Worm (Caenorhabditis elegans): ENCODE data around the gene T26C11.9.

The T26C11.9 gene

DNA sequence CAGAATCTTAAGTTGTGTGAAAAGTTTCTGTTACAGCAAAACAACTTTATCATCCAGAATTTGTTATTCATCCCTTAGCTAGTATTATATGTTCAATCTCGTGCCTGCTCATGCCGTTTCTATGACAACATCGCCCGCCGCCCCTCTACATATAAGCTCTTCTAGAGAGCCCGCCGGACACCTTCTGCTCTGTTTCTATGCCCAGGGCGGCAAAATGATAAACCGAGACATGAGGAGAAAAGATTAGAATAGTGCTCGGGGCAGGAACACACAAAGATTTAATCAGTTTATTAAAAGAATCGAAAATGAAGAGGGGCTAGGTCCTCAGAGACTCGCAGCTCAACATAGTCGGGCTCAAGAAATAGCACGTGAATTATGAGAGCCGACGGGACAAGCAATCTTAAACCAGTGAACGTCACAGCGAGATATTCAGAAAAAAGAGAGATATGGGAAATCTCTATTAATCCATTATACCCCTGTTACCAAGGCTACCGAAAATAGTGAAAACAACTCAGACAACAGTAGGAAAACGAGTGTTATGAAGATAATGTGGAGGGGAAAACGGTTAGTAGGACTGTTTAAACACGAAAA lies 34.9 kb upstream of the T26C11.9 start (continued):
- TF ChIP-seq lin-39 (tag; optimal IDR thresholded peaks at IDR 0.05) (no peak), lin-15B (tag; optimal IDR thresholded peaks at IDR 0.05) (no peak), nhr-11 (tag; optimal IDR thresholded peaks at IDR 0.05) (peak; percentile 5), nhr-47 (tag; optimal IDR thresholded peaks at IDR 0.05) (peak; percentile 91), fkh-8 (tag; optimal IDR thresholded peaks at IDR 0.05) (peak; percentile 93), unc-130 (tag; optimal IDR thresholded peaks at IDR 0.05) (peak; percentile 30), lsy-2 (tag; optimal IDR thresholded peaks at IDR 0.05) (peak; percentile 39 to 47), sup-37 (GFP tag; optimal IDR thresholded peaks at IDR 0.05) (no peak), ama-1 (optimal IDR thresholded peaks at IDR 0.05) (no peak), nhr-84 (tag; optimal IDR thresholded peaks at IDR 0.05) (no peak), egl-13 (tag; optimal IDR thresholded peaks at IDR 0.05) (peak; percentile 76), sptf-1 (tag; optimal IDR thresholded peaks at IDR 0.05) (no peak), tlp-1 (tag; optimal IDR thresholded peaks at IDR 0.05) (no peak), nhr-71 (tag; optimal IDR thresholded peaks at IDR 0.05) (peak; percentile 64), isw-1 (GFP tag; IDR thresholded peaks at IDR 0.05) (0 out of 2 replicates have a peak, but pooled peaks have one; percentile 35), rnt-1 (tag; optimal IDR thresholded peaks at IDR 0.05) (peak; percentile 65), vab-15 (tag; optimal IDR thresholded peaks at IDR 0.05) (no peak), hlh-17 (GFP tag; optimal IDR thresholded peaks at IDR 0.05; ENCODE audit: borderline replicate concordance) (no peak), efl-1 (optimal IDR thresholded peaks at IDR 0.05) (peak; percentile 46 to 50), efl-1 (GFP tag; optimal IDR thresholded peaks at IDR 0.05 in 1 of 2) (no peak), sox-4 (tag; optimal IDR thresholded peaks at IDR 0.05) (peak; percentile 88), snpc-4 (tag; optimal IDR thresholded peaks at IDR 0.05) (peak; percentile 12), pax-3 (tag; optimal IDR thresholded peaks at IDR 0.05) (peak; percentile 53), mef-2 (tag; optimal IDR thresholded peaks at IDR 0.05) (no peak), snu-23 (GFP tag; optimal IDR thresholded peaks at IDR 0.05) (peak; percentile 83), C04F5.9 (tag; optimal IDR thresholded peaks at IDR 0.05) (no peak), lin-13 (GFP tag; optimal IDR thresholded peaks at IDR 0.05) (no peak), fkh-4 (tag; optimal IDR thresholded peaks at IDR 0.05; ENCODE audit: borderline replicate concordance) (peak; percentile 54), mab-9 (GFP tag; IDR thresholded peaks at IDR 0.05) (no peak), blmp-1 (tag; optimal IDR thresholded peaks at IDR 0.05) (no peak), irx-1 (tag; optimal IDR thresholded peaks at IDR 0.05) (peak; percentile 42), mdl-1 (tag; optimal IDR thresholded peaks at IDR 0.05) (peak in 1 of 2 experiments; percentile 2), nhr-85 (tag) (no peak), pqm-1 (tag; optimal IDR thresholded peaks at IDR 0.05) (no peak), fos-1 (tag; optimal IDR thresholded peaks at IDR 0.05) (peak; percentile 68), nhr-12 (tag; optimal IDR thresholded peaks at IDR 0.05) (no peak), lir-3 (tag; optimal IDR thresholded peaks at IDR 0.05; ENCODE audit: poor library complexity) (peak; percentile 31), ceh-63 (GFP tag; optimal IDR thresholded peaks at IDR 0.05) (no peak), egl-27 (tag; optimal IDR thresholded peaks at IDR 0.05) (no peak), unc-30 (tag; optimal IDR thresholded peaks at IDR 0.05) (no peak), zip-4 (GFP tag; optimal IDR thresholded peaks at IDR 0.05) (peak; percentile 47), xbp-1 (tag; optimal IDR thresholded peaks at IDR 0.05) (peak; percentile 47)

- TF ChIP-seq mab-9 (GFP tag; IDR thresholded peaks at IDR 0.05) (0 out of 2 replicates have a peak, but pooled peaks have one; percentile 32), tbx-2 (tag; optimal IDR thresholded peaks at IDR 0.05) (peak; percentile 67), dsc-1 (tag; optimal IDR thresholded peaks at IDR 0.05) (peak; percentile 81), efl-3 (GFP tag; optimal IDR thresholded peaks at IDR 0.05) (no peak), fkh-10 (GFP tag; optimal IDR thresholded peaks at IDR 0.05) (peak; percentile 12), tlp-1 (tag; optimal IDR thresholded peaks at IDR 0.05) (no peak), lin-35 (GFP tag; optimal IDR thresholded peaks at IDR 0.05) (peak in 1 of 2 experiments; percentile 66), nhr-47 (tag; optimal IDR thresholded peaks at IDR 0.05) (peak; percentile 79), grh-1 (GFP tag; IDR thresholded peaks at IDR 0.05) (no peak), ets-5 (GFP tag; IDR thresholded peaks at IDR 0.05) (no peak), zag-1 (tag; optimal IDR thresholded peaks at IDR 0.05) (no peak), Y116A8C.19 (tag; optimal IDR thresholded peaks at IDR 0.05; ENCODE audit: borderline replicate concordance) (no peak), nhr-84 (tag; optimal IDR thresholded peaks at IDR 0.05) (no peak), ceh-8 (GFP tag; optimal IDR thresholded peaks at IDR 0.05) (peak; percentile 62), nhr-85 (tag) (peak; percentile 71), ama-1 (optimal IDR thresholded peaks at IDR 0.05) (no peak), mdl-1 (tag; optimal IDR thresholded peaks at IDR 0.05) (peak in 1 of 2 experiments; percentile 37), nhr-237 (tag; optimal IDR thresholded peaks at IDR 0.05) (no peak), aha-1 (tag; optimal IDR thresholded peaks at IDR 0.05) (no peak), irx-1 (tag; optimal IDR thresholded peaks at IDR 0.05) (peak; percentile 48)
Measured at ce11 chrX:1880665-1881064, 27.0 kb upstream of the T26C11.9 start.
